Worm (Caenorhabditis elegans) whole organism, late embryonic: ENCODE data around the gene R186.3.

Experiments
- K02D7.2 ChIP-seq: sonication (generic microtip); optimal IDR thresholded peaks from 2 replicates; lab custom pipeline; 2017; ENCODE audit warnings: mild to moderate bottlenecking, missing genetic modification characterization, missing compliant biosample characterization
- T23F11.4 ChIP-seq: fragments of 200-800 bp; sonication (Bioruptor generic); optimal IDR thresholded peaks from 2 replicates; lab custom pipeline; 2018; ENCODE audit warnings: mild to moderate bottlenecking, missing genetic modification characterization, missing compliant biosample characterization
- Y22D7AL.16 ChIP-seq: sonication (generic microtip); optimal IDR thresholded peaks from 2 replicates; lab custom pipeline; 2016; ENCODE audit warnings: missing genetic modification characterization, missing compliant biosample characterization
- ahr-1 ChIP-seq: sonication (generic microtip); optimal IDR thresholded peaks from 2 replicates; lab custom pipeline; 2016; ENCODE audit warnings: missing genetic modification characterization, missing compliant biosample characterization
- ama-1 ChIP-seq: fragments of 150-350 bp; optimal IDR thresholded peaks from 2 replicates; lab custom pipeline; 2014
- ceh-14 ChIP-seq: sonication (generic microtip); optimal IDR thresholded peaks from 2 replicates; lab custom pipeline; 2016; ENCODE audit warnings: missing genotype, missing genetic modification characterization, missing compliant biosample characterization
- ceh-2 ChIP-seq: sonication (generic microtip); optimal IDR thresholded peaks from 2 replicates; lab custom pipeline; 2016; ENCODE audit warnings: missing genotype, missing genetic modification characterization, missing compliant biosample characterization
- ceh-24 ChIP-seq: sonication (generic microtip); optimal IDR thresholded peaks from 2 replicates; lab custom pipeline; 2016; ENCODE audit warnings: mild to moderate bottlenecking, missing genetic modification characterization, missing compliant biosample characterization
- ceh-30 ChIP-seq: fragments of 150-350 bp; optimal IDR thresholded peaks from 2 replicates; lab custom pipeline; 2014; ENCODE audit warnings: missing biosample characterization, missing genetic modification characterization
- ceh-34 ChIP-seq: sonication (generic microtip); optimal IDR thresholded peaks from 2 replicates; lab custom pipeline; 2016; ENCODE audit warnings: mild to moderate bottlenecking, missing genetic modification characterization, missing compliant biosample characterization
- ceh-48 ChIP-seq: sonication (generic microtip); optimal IDR thresholded peaks from 2 replicates; lab custom pipeline; 2016; ENCODE audit warnings: missing genetic modification characterization, inconsistent platforms, missing compliant biosample characterization
- dmd-4 ChIP-seq: sonication (generic microtip); optimal IDR thresholded peaks from 2 replicates; lab custom pipeline; 2016; ENCODE audit warnings: borderline replicate concordance, missing genetic modification characterization, missing compliant biosample characterization
- dve-1 ChIP-seq: sonication (generic microtip); optimal IDR thresholded peaks from 2 replicates; lab custom pipeline; 2017; ENCODE audit warnings: antibody characterized with exemption, mild to moderate bottlenecking, missing genetic modification characterization, missing compliant biosample characterization
- elt-2 ChIP-seq: sonication (generic microtip); optimal IDR thresholded peaks from 2 replicates; lab custom pipeline; 2016; ENCODE audit warnings: missing genetic modification reagents, missing genetic modification characterization, missing compliant biosample characterization
- ets-4 ChIP-seq: sonication (generic microtip); optimal IDR thresholded peaks from 2 replicates; lab custom pipeline; 2016; ENCODE audit warnings: missing genetic modification characterization, missing compliant biosample characterization
- eyg-1 ChIP-seq: sonication (generic microtip); optimal IDR thresholded peaks from 2 replicates; lab custom pipeline; 2016; ENCODE audit warnings: missing genotype, missing genetic modification characterization, missing compliant biosample characterization
- fax-1 ChIP-seq: sonication (generic microtip); optimal IDR thresholded peaks from 2 replicates; lab custom pipeline; 2016; ENCODE audit warnings: missing genotype, missing genetic modification characterization, missing compliant biosample characterization
- hlh-30 ChIP-seq: sonication (generic microtip); optimal IDR thresholded peaks from 2 replicates; lab custom pipeline; 2017; ENCODE audit warnings: antibody characterized with exemption, missing genetic modification characterization, missing compliant biosample characterization; ENCODE audit not compliant: insufficient read depth
- hlh-8 ChIP-seq: sonication (generic microtip); optimal IDR thresholded peaks from 2 replicates; lab custom pipeline; 2016; ENCODE audit warnings: missing genotype, missing genetic modification characterization, missing compliant biosample characterization
- nhr-11 ChIP-seq: fragments of 150-350 bp; optimal IDR thresholded peaks from 2 replicates; lab custom pipeline; 2014; ENCODE audit warnings: missing biosample characterization, missing genetic modification characterization
- odd-2 ChIP-seq: sonication (generic microtip); optimal IDR thresholded peaks from 2 replicates; lab custom pipeline; 2017; ENCODE audit warnings: antibody characterized with exemption, mild to moderate bottlenecking, missing genetic modification characterization, missing compliant biosample characterization
- pag-3 ChIP-seq: sonication (generic microtip); optimal IDR thresholded peaks from 2 replicates; lab custom pipeline; 2016; ENCODE audit warnings: missing compliant biosample characterization, missing genetic modification characterization, borderline replicate concordance
- pat-9 ChIP-seq: fragments of 200-800 bp; sonication (Bioruptor generic); optimal IDR thresholded peaks from 2 replicates; lab custom pipeline; 2018; ENCODE audit warnings: mild to moderate bottlenecking, missing genetic modification characterization, moderate library complexity, missing compliant biosample characterization
- pha-2 ChIP-seq: sonication (generic microtip); optimal IDR thresholded peaks from 2 replicates; lab custom pipeline; 2017; ENCODE audit warnings: mild to moderate bottlenecking, missing genetic modification characterization, missing compliant biosample characterization
- pha-4 ChIP-seq: fragments of 150-350 bp; optimal IDR thresholded peaks from 2 replicates; lab custom pipeline; 2018; ENCODE audit warnings: missing biosample characterization, missing genetic modification reagents, missing genetic modification characterization
- pqm-1 ChIP-seq: sonication (generic microtip); optimal IDR thresholded peaks from 2 replicates; lab custom pipeline; 2016; ENCODE audit warnings: missing genetic modification characterization, missing compliant biosample characterization
- ref-2 ChIP-seq: sonication (generic microtip); optimal IDR thresholded peaks from 2 replicates; lab custom pipeline; 2016; ENCODE audit warnings: missing genetic modification characterization, missing compliant biosample characterization
- rnt-1 ChIP-seq: sonication (generic microtip); optimal IDR thresholded peaks from 2 replicates; lab custom pipeline; 2016; ENCODE audit warnings: missing genetic modification characterization, missing compliant biosample characterization
- sdc-2 ChIP-seq: sonication (generic microtip); optimal IDR thresholded peaks from 2 replicates; lab custom pipeline; 2016; ENCODE audit warnings: missing genotype, missing genetic modification characterization, missing compliant biosample characterization
- sox-2 ChIP-seq: fragments of 200-800 bp; sonication (Bioruptor generic); IDR thresholded peaks from 2 replicates; pipeline ENCODE4 v1.3.6; 2022; ENCODE audit warnings: missing genetic modification reagents, missing genetic modification characterization, missing compliant biosample characterization
- sox-4 ChIP-seq: sonication (generic microtip); optimal IDR thresholded peaks from 2 replicates; lab custom pipeline; 2017; ENCODE audit warnings: mild to moderate bottlenecking, missing genetic modification characterization, inconsistent platforms, missing compliant biosample characterization
- syd-9 ChIP-seq: sonication (generic microtip); optimal IDR thresholded peaks from 2 replicates; lab custom pipeline; 2016; ENCODE audit warnings: mild to moderate bottlenecking, missing genetic modification characterization, moderate library complexity, missing compliant biosample characterization
- tbx-2 ChIP-seq: sonication (generic microtip); optimal IDR thresholded peaks from 2 replicates; lab custom pipeline; 2016; ENCODE audit warnings: missing genetic modification characterization, missing compliant biosample characterization
- ttx-3 ChIP-seq: sonication (generic microtip); optimal IDR thresholded peaks from 2 replicates; lab custom pipeline; 2016; ENCODE audit warnings: missing genetic modification reagents, missing genetic modification characterization, missing compliant biosample characterization
- unc-86 ChIP-seq: sonication (generic microtip); optimal IDR thresholded peaks from 2 replicates; lab custom pipeline; 2016; ENCODE audit warnings: missing genetic modification characterization, missing compliant biosample characterization
- ztf-16 ChIP-seq: sonication (generic microtip); optimal IDR thresholded peaks from 2 replicates; lab custom pipeline; 2017; ENCODE audit warnings: missing genetic modification characterization, missing compliant biosample characterization

Gene R186.3

ce11 chrV:12995269-12995668 is 28.3 kb upstream of the R186.3 start, which contains the start of gene far-5:
TSS of gene far-5 (plus strand) at chrV:12995569.
- TF ChIP-seq elt-2 (tag; lab: Kevin White, UChicago) (no peak), ceh-34 (no peak), nhr-11 (no peak), rnt-1 (no peak), odd-2 (tag; lab: Kevin White, UChicago) (no peak), ttx-3 (tag; lab: Kevin White, UChicago) (no peak), ets-4 (no peak), ceh-48 (tag; lab: Kevin White, UChicago) (no peak), pqm-1 (tag; lab: Kevin White, UChicago) (no peak), ceh-14 (tag; lab: Kevin White, UChicago) (no peak), ref-2 (tag; lab: Kevin White, UChicago) (no peak)

ce11 chrV:12992891-12993290 is 25.9 kb upstream of the R186.3 start, which contains the start of the genes F15B9.11 and dsl-7:
TSS of gene F15B9.11 (minus strand) at chrV:12992895.
TSS of gene dsl-7 (plus strand) at chrV:12993150.
- TF ChIP-seq tbx-2 (tag; lab: Kevin White, UChicago) = no peak
- no peak for TF ChIP-seq T23F11.4 (GFP tag; lab: Kevin White, UChicago)
- TF ChIP-seq pha-2 (tag; lab: Kevin White, UChicago) = no peak
- no peak for TF ChIP-seq ama-1 (lab: Kevin White, UChicago)
- no peak for TF ChIP-seq ceh-48 (tag; lab: Kevin White, UChicago)
- no peak for TF ChIP-seq ceh-24
- TF ChIP-seq syd-9 = no peak
- TF ChIP-seq fax-1 (tag; lab: Kevin White, UChicago) = no peak
- no peak for TF ChIP-seq pag-3 (tag; lab: Kevin White, UChicago)
- no peak for TF ChIP-seq ahr-1
- TF ChIP-seq ceh-30 = no peak

DNA sequence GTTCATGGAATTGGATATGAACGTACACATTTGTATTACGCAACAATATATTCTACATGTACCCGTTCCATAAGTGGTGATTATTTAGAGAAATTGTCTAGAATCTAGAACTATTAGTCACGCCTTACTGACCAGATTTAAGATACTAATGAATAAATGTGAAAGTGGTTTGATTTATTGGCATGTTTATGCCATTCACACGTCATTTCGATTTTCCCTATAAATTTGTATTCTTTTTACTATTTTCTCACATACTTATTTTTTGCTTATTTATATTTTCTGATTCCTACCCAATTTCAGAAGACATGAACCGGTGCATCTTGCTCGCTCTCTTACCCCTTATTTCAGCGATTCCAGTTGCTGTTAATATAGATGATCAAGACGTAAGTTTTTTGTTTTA is 21.2 kb upstream of the R186.3 start, which contains the start of gene F15B9.8:
TSS of gene F15B9.8 (plus strand) at position 301 of the 400 bp plus-strand sequence.
- TF ChIP-seq K02D7.2 (tag; lab: Kevin White, UChicago) (no peak), ceh-2 (tag; lab: Kevin White, UChicago) (no peak), pag-3 (tag; lab: Kevin White, UChicago) (no peak), ztf-16 (tag; lab: Kevin White, UChicago) (no peak), nhr-11 (no peak), dmd-4 (tag; lab: Kevin White, UChicago) (no peak), sdc-2 (tag; lab: Kevin White, UChicago) (no peak), sox-4 (tag; lab: Kevin White, UChicago) (no peak), hlh-8 (tag; lab: Kevin White, UChicago) (no peak), tbx-2 (tag; lab: Kevin White, UChicago) (no peak), pat-9 (tag; lab: Kevin White, UChicago) (no peak), dve-1 (tag; lab: Kevin White, UChicago) (no peak), hlh-30 (tag; lab: Kevin White, UChicago) (no peak), eyg-1 (tag; lab: Kevin White, UChicago) (no peak), unc-86 (tag; lab: Kevin White, UChicago) (no peak)

DNA sequence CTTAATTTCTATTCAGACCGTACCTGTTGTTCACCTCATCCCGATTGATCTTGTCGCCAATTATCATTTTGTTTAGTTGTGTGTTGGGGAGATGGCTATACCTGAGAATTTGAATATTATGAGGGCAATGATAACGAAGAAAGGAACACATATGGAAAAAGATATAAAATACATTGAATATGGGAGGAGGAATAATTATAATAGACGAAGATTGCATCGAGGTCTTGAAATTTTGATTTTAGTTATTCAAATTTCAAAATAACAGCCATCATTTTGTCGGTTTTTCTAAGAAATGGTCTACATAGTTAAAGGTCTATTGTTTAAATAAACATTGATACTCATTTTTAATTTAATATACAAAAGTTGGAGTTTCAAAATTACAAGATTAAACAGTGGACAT is 20.1 kb upstream of the R186.3 start, which contains the start of gene shw-3:
TSS of gene shw-3 (minus strand) at position 101 of the 400 bp plus-strand sequence.
- TF ChIP-seq pag-3 (tag; lab: Kevin White, UChicago) = no peak
- TF ChIP-seq sox-2 = no peak
- TF ChIP-seq Y22D7AL.16 (tag; lab: Kevin White, UChicago) = no peak
- TF ChIP-seq T23F11.4 (GFP tag; lab: Kevin White, UChicago) = no peak
- no peak for TF ChIP-seq pha-4 (tag; lab: Kevin White, UChicago)
